1 fruit fly cellular context compared by ENCODE assay signal in genomic region chrX:17865103-17865502, dm6.
TF ChIP-seq lines count a peak whose summit lies in the region.

No protein-coding gene starts in this region.

TF ChIP-seq in whole organism, embryonic, 481 proteins besides CTCF, POLR2A, EP300 and RAD21 (continued from another document):
- no peak for TF ChIP-seq chinmo (GFP tag; IDR thresholded peaks at IDR 0.05; lab: Robert Waterston, UW; ENCODE audit: partially characterized antibody)
- TF ChIP-seq CG17385 (GFP tag; optimal IDR thresholded peaks at IDR 0.05; lab: Kevin White, UChicago): peak; percentile 6
- no peak for TF ChIP-seq CG2129 (GFP tag; IDR thresholded peaks at IDR 0.05; lab: Robert Waterston, UW; ENCODE audit: partially characterized antibody)
- no peak for TF ChIP-seq CG2199 (GFP tag; IDR thresholded peaks at IDR 0.05; lab: Robert Waterston, UW)
- peak; percentile 1 for TF ChIP-seq cg (GFP tag; optimal IDR thresholded peaks at IDR 0.05; lab: Kevin White, UChicago)
- TF ChIP-seq CG17359 (tag; optimal IDR thresholded peaks at IDR 0.05; lab: Kevin White, UChicago): peak; percentile 15
- peak; percentile 71 for TF ChIP-seq fd102C (GFP tag; optimal IDR thresholded peaks at IDR 0.05; lab: Kevin White, UChicago)
- TF ChIP-seq stwl (tag; optimal IDR thresholded peaks at IDR 0.05; lab: Kevin White, UChicago): peak; percentile 85
- no peak for TF ChIP-seq Spps (tag; optimal IDR thresholded peaks at IDR 0.05; lab: Kevin White, UChicago)
- TF ChIP-seq trh (GFP tag; optimal IDR thresholded peaks at IDR 0.05; lab: Kevin White, UChicago): no peak
